Worm (Caenorhabditis elegans) whole organism, early embryonic: Measurements from ENCODE around the gene trpp-3.

Experiments used
- B0310.2 ChIP-seq: sonication (generic microtip); optimal IDR thresholded peaks from 2 replicates; lab custom pipeline; 2016; ENCODE audit warnings: mild to moderate bottlenecking, missing genetic modification characterization, missing compliant biosample characterization
- F13C5.2 ChIP-seq: sonication (generic microtip); optimal IDR thresholded peaks from 2 replicates; lab custom pipeline; 2017; ENCODE audit warnings: mild to moderate bottlenecking, missing genetic modification characterization, inconsistent platforms, missing compliant biosample characterization
- aly-1 ChIP-seq: sonication (generic microtip); optimal IDR thresholded peaks from 2 replicates; lab custom pipeline; 2016; ENCODE audit warnings: missing genetic modification characterization, missing compliant biosample characterization
- ama-1 ChIP-seq: fragments of 150-350 bp; optimal IDR thresholded peaks from 2 replicates; lab custom pipeline; 2014
- ceh-13 ChIP-seq: fragments of 200-800 bp; sonication (Bioruptor generic); optimal IDR thresholded peaks from 2 replicates; lab custom pipeline; 2018; ENCODE audit warnings: mild to moderate bottlenecking, missing genetic modification characterization, missing compliant biosample characterization
- ceh-36 ChIP-seq: sonication (generic microtip); optimal IDR thresholded peaks from 2 replicates; lab custom pipeline; 2016; ENCODE audit warnings: missing genetic modification characterization, inconsistent platforms, missing compliant biosample characterization
- ets-7 ChIP-seq: sonication (generic microtip); optimal IDR thresholded peaks from 2 replicates; lab custom pipeline; 2016; ENCODE audit warnings: missing genotype, missing genetic modification characterization, missing compliant biosample characterization
- flt-1 ChIP-seq: fragments of 200-800 bp; sonication (Bioruptor generic); IDR thresholded peaks from 2 replicates; pipeline ENCODE4 v1.3.6; 2022; ENCODE audit warnings: missing genetic modification characterization, missing compliant biosample characterization
- hmbx-1 ChIP-seq: sonication (generic microtip); optimal IDR thresholded peaks from 2 replicates; lab custom pipeline; 2016; ENCODE audit warnings: mild to moderate bottlenecking, missing genetic modification characterization, missing compliant biosample characterization
- hmg-4 ChIP-seq: fragments of 200-800 bp; sonication (Bioruptor generic); optimal IDR thresholded peaks from 2 replicates; lab custom pipeline; 2018; ENCODE audit warnings: mild to moderate bottlenecking, missing genetic modification characterization, missing compliant biosample characterization
- hnd-1 ChIP-seq: sonication (generic microtip); optimal IDR thresholded peaks from 2 replicates; lab custom pipeline; 2016; ENCODE audit warnings: missing genetic modification characterization, missing compliant biosample characterization
- pes-1 ChIP-seq: fragments of 200-800 bp; sonication (Bioruptor generic); IDR thresholded peaks from 2 replicates; pipeline ENCODE4 v1.3.6; 2022; ENCODE audit warnings: missing genetic modification reagents, missing genetic modification characterization, missing compliant biosample characterization
- scrt-1 ChIP-seq: fragments of 200-800 bp; sonication (Bioruptor generic); IDR thresholded peaks from 2 replicates; pipeline ENCODE4 v1.3.6; 2022; ENCODE audit warnings: missing genetic modification characterization, missing compliant biosample characterization
- sea-1 ChIP-seq: fragments of 200-800 bp; sonication (Bioruptor generic); conservative IDR thresholded peaks from 2 replicates; pipeline ENCODE4 v1.3.6; 2022; ENCODE audit warnings: missing genetic modification characterization, missing compliant biosample characterization
- tbx-11 ChIP-seq: fragments of 200-800 bp; sonication (Bioruptor generic); IDR thresholded peaks from 2 replicates; pipeline ENCODE4 v1.3.6; 2022; ENCODE audit warnings: missing genetic modification characterization, missing compliant biosample characterization
- tbx-37 ChIP-seq: fragments of 200-800 bp; sonication (Bioruptor generic); conservative IDR thresholded peaks from 2 replicates; pipeline ENCODE4 v1.3.6; 2022; ENCODE audit warnings: missing genetic modification reagents, missing genetic modification characterization, missing compliant biosample characterization
- tra-4 ChIP-seq: sonication (generic microtip); optimal IDR thresholded peaks from 2 replicates; lab custom pipeline; 2017; ENCODE audit warnings: missing genetic modification characterization, missing compliant biosample characterization

The trpp-3 gene

ce11 chrIII:9488431-9488830, 36.9 kb upstream of the trpp-3 start, which contains the start of gene nlp-36:
TSS of gene nlp-36 (plus strand) at chrIII:9488731.
- TF ChIP-seq tra-4 (tag; lab: Kevin White, UChicago) = no peak
- TF ChIP-seq tbx-11 (GFP tag; lab: Robert Waterston, UW) = no peak
- TF ChIP-seq hmg-4 (GFP tag; lab: Kevin White, UChicago) = no peak
- no peak for TF ChIP-seq ceh-13
- no peak for TF ChIP-seq ceh-36 (tag; lab: Kevin White, UChicago)
- TF ChIP-seq hmbx-1 (tag; lab: Kevin White, UChicago) = no peak
- TF ChIP-seq ets-7 (tag; lab: Kevin White, UChicago) = no peak

ce11 chrIII:9489798-9490197, 35.6 kb upstream of the trpp-3 start:
- TF ChIP-seq F13C5.2 (tag; lab: Kevin White, UChicago) (no peak), aly-1 (tag; lab: Kevin White, UChicago) (no peak), pes-1 (GFP tag; lab: Robert Waterston, UW) (no peak), ceh-13 (no peak), ceh-36 (tag; lab: Kevin White, UChicago) (no peak), scrt-1 (GFP tag; lab: Robert Waterston, UW) (no peak), sea-1 (GFP tag; lab: Robert Waterston, UW) (no peak), B0310.2 (no peak), tbx-11 (GFP tag; lab: Robert Waterston, UW) (no peak), hnd-1 (tag; lab: Kevin White, UChicago) (no peak), hmg-4 (GFP tag; lab: Kevin White, UChicago) (no peak), ama-1 (no peak), flt-1 (GFP tag; lab: Robert Waterston, UW) (no peak), hmbx-1 (tag; lab: Kevin White, UChicago) (no peak), tbx-37 (GFP tag; lab: Robert Waterston, UW) (no peak), ets-7 (tag; lab: Kevin White, UChicago) (no peak), tra-4 (tag; lab: Kevin White, UChicago) (no peak)

ce11 chrIII:9490783-9491547, 34.4 kb upstream of the trpp-3 start, which contains the start of the genes dars-1 and ctr-9:
TSS of gene dars-1 (minus strand) at chrIII:9491215.
TSS of gene ctr-9 (plus strand) at chrIII:9491396.
- no peak for TF ChIP-seq F13C5.2 (tag; lab: Kevin White, UChicago)
- no peak for TF ChIP-seq scrt-1 (GFP tag; lab: Robert Waterston, UW)
- no peak for TF ChIP-seq ceh-36 (tag; lab: Kevin White, UChicago)
- no peak for TF ChIP-seq ceh-13
- no peak for TF ChIP-seq ama-1
- TF ChIP-seq sea-1 (GFP tag; lab: Robert Waterston, UW) = no peak
- no peak for TF ChIP-seq hnd-1 (tag; lab: Kevin White, UChicago)
- TF ChIP-seq hmg-4 (GFP tag; lab: Kevin White, UChicago) = no peak
- TF ChIP-seq B0310.2 = no peak
- no peak for TF ChIP-seq pes-1 (GFP tag; lab: Robert Waterston, UW)
- no peak for TF ChIP-seq flt-1 (GFP tag; lab: Robert Waterston, UW)
- no peak for TF ChIP-seq tra-4 (tag; lab: Kevin White, UChicago)
- TF ChIP-seq tbx-11 (GFP tag; lab: Robert Waterston, UW) = no peak
- TF ChIP-seq tbx-37 (GFP tag; lab: Robert Waterston, UW) = no peak

- no peak for TF ChIP-seq tra-4 (tag; lab: Kevin White, UChicago)
- no peak for TF ChIP-seq ceh-13
- TF ChIP-seq pes-1 (GFP tag; lab: Robert Waterston, UW) = no peak
- TF ChIP-seq flt-1 (GFP tag; lab: Robert Waterston, UW) = no peak
- no peak for TF ChIP-seq B0310.2
- no peak for TF ChIP-seq ama-1
- TF ChIP-seq ceh-36 (tag; lab: Kevin White, UChicago) = no peak
- TF ChIP-seq F13C5.2 (tag; lab: Kevin White, UChicago) = no peak
- TF ChIP-seq hmbx-1 (tag; lab: Kevin White, UChicago) = no peak
- no peak for TF ChIP-seq tbx-37 (GFP tag; lab: Robert Waterston, UW)
- TF ChIP-seq sea-1 (GFP tag; lab: Robert Waterston, UW) = no peak
- TF ChIP-seq hnd-1 (tag; lab: Kevin White, UChicago) = no peak
Observed at ce11 chrIII:9494209-9494608, 31.1 kb upstream of the trpp-3 start.

- no peak for TF ChIP-seq sea-1 (GFP tag; lab: Robert Waterston, UW)
Observed at ce11 chrIII:9496083-9496482, 29.3 kb upstream of the trpp-3 start.

- no peak for TF ChIP-seq ama-1
- no peak for TF ChIP-seq sea-1 (GFP tag; lab: Robert Waterston, UW)
- TF ChIP-seq aly-1 (tag; lab: Kevin White, UChicago) = no peak
- no peak for TF ChIP-seq B0310.2
Observed at ce11 chrIII:9497412-9497811, 27.9 kb upstream of the trpp-3 start.

ce11 chrIII:9500267-9500666, 25.1 kb upstream of the trpp-3 start, which contains the start of gene sod-4:
TSS of gene sod-4 (minus strand) at chrIII:9500375.
- TF ChIP-seq tbx-11 (GFP tag; lab: Robert Waterston, UW) (no peak), hnd-1 (tag; lab: Kevin White, UChicago) (no peak), tra-4 (tag; lab: Kevin White, UChicago) (no peak), scrt-1 (GFP tag; lab: Robert Waterston, UW) (no peak), F13C5.2 (tag; lab: Kevin White, UChicago) (no peak), hmg-4 (GFP tag; lab: Kevin White, UChicago) (no peak), ceh-36 (tag; lab: Kevin White, UChicago) (no peak), ceh-13 (no peak), ama-1 (no peak), sea-1 (GFP tag; lab: Robert Waterston, UW) (no peak), tbx-37 (GFP tag; lab: Robert Waterston, UW) (no peak), aly-1 (tag; lab: Kevin White, UChicago) (no peak), pes-1 (GFP tag; lab: Robert Waterston, UW) (no peak), B0310.2 (no peak), ets-7 (tag; lab: Kevin White, UChicago) (no peak), hmbx-1 (tag; lab: Kevin White, UChicago) (no peak), flt-1 (GFP tag; lab: Robert Waterston, UW) (no peak)
